Worm (Caenorhabditis elegans) whole organism, young adult: ENCODE results near the gene grl-17.

Experiments used
- B0035.1 ChIP-seq: sonication (generic microtip); optimal IDR thresholded peaks from 2 replicates; lab custom pipeline; 2016; ENCODE audit warnings: missing genetic modification characterization, mild to moderate bottlenecking, missing compliant biosample characterization, missing genotype, missing genetic modification reagents
- ama-1 ChIP-seq, 3 experiments: fragments of 150-350 bp in 1 of 3; sonication (generic microtip) in 2 of 3; optimal IDR thresholded peaks; 2 replicates each; lab custom pipeline; 2014 to 2018; ENCODE audit warnings: missing biosample characterization in 2 of 3, missing genetic modification characterization in 2 of 3, missing genetic modification reagents in 2 of 3
- efl-1 ChIP-seq: fragments of 150-350 bp; optimal IDR thresholded peaks from 2 replicates; lab custom pipeline; 2014; ENCODE audit warnings: missing biosample characterization, missing genetic modification reagents, missing genetic modification characterization
- lin-35 ChIP-seq, 3 experiments: fragments of 150-350 bp in 2 of 3; sonication (generic microtip) in 1 of 3; optimal IDR thresholded peaks; 2 replicates each; lab custom pipeline; 2014 to 2018; ENCODE audit warnings: missing biosample characterization in 3 of 3, missing genetic modification characterization in 3 of 3, missing genetic modification reagents in 3 of 3
- mel-28 ChIP-seq: sonication (generic microtip); optimal IDR thresholded peaks from 2 replicates; lab custom pipeline; 2016; ENCODE audit warnings: borderline replicate concordance, mild to moderate bottlenecking, missing genetic modification characterization, missing compliant biosample characterization
- sea-2 ChIP-seq: fragments of 200-800 bp; sonication (Bioruptor generic); IDR thresholded peaks from 2 replicates; pipeline ENCODE4 v1.3.6; 2022; ENCODE audit warnings: missing genetic modification characterization, missing compliant biosample characterization
- ztf-3 ChIP-seq: fragments of 200-800 bp; sonication (Bioruptor generic); optimal IDR thresholded peaks from 2 replicates; lab custom pipeline; 2018; ENCODE audit warnings: mild to moderate bottlenecking, missing genetic modification characterization, missing compliant biosample characterization

ce11 chrV:13576828-13577227 is 13.1 kb upstream of the grl-17 start:
- TF ChIP-seq ama-1 (optimal IDR thresholded peaks at IDR 0.05; lab: Kevin White, UChicago) (no peak), ama-1 (GFP tag; optimal IDR thresholded peaks at IDR 0.05; lab: Kevin White, UChicago) (no peak), ztf-3 (GFP tag; lab: Kevin White, UChicago) (no peak), lin-35 (GFP tag; optimal IDR thresholded peaks at IDR 0.05; lab: Kevin White, UChicago) (no peak), efl-1 (GFP tag; lab: Kevin White, UChicago) (no peak), B0035.1 (no peak), mel-28 (tag; lab: Kevin White, UChicago) (no peak), sea-2 (GFP tag; lab: Robert Waterston, UW) (no peak)
